Fruit fly (Drosophila melanogaster) whole organism, prepupa: Measurements from ENCODE around the gene CG42233.
A peak's percentile ranks its signal among the peaks of the same experiment; 100 is the strongest.

Experiments used
- Blimp-1 ChIP-seq: fragments of 200-800 bp; sonication (Bioruptor generic); optimal IDR thresholded peaks from 3 replicates; lab custom pipeline; 2017; ENCODE audit warnings: missing biosample characterization, missing genetic modification characterization, mild to moderate bottlenecking, moderate library complexity, missing genetic modification reagents
- CG10631 ChIP-seq: fragments of 200-800 bp; sonication (Bioruptor generic); optimal IDR thresholded peaks from 2 replicates; lab custom pipeline; 2016; ENCODE audit warnings: missing biosample characterization, missing genetic modification characterization
- CG11762 ChIP-seq: fragments of 200-800 bp; sonication (Bioruptor generic); optimal IDR thresholded peaks from 3 replicates; lab custom pipeline; 2016; ENCODE audit warnings: missing biosample characterization, missing genetic modification characterization; ENCODE audit not compliant: insufficient read depth
- CG15336 ChIP-seq: fragments of 200-800 bp; sonication (Bioruptor generic); IDR thresholded peaks from 2 replicates; pipeline ENCODE4 v1.3.6; 2022; ENCODE audit warnings: missing biosample characterization, missing genetic modification characterization
- CG1621 ChIP-seq: fragments of 200-800 bp; sonication (Bioruptor generic); optimal IDR thresholded peaks from 3 replicates; lab custom pipeline; 2018; ENCODE audit warnings: missing biosample characterization, mild to moderate bottlenecking, missing genetic modification characterization
- CG16779 ChIP-seq: fragments of 200-800 bp; sonication (Bioruptor generic); optimal IDR thresholded peaks from 3 replicates; lab custom pipeline; 2017; ENCODE audit warnings: missing biosample characterization, mild to moderate bottlenecking, missing genetic modification characterization
- CG3032 ChIP-seq: fragments of 200-800 bp; optimal IDR thresholded peaks from 2 replicates; lab custom pipeline; 2019; ENCODE audit warnings: missing biosample characterization, mild to moderate bottlenecking, missing genetic modification characterization, moderate library complexity
- CG32006 ChIP-seq: fragments of 200-800 bp; sonication (Bioruptor generic); optimal IDR thresholded peaks from 3 replicates; lab custom pipeline; 2017; ENCODE audit warnings: missing biosample characterization, mild to moderate bottlenecking, missing genetic modification characterization
- CG6276 ChIP-seq: fragments of 200-800 bp; sonication (Bioruptor generic); optimal IDR thresholded peaks from 2 replicates; lab custom pipeline; 2017; ENCODE audit warnings: missing biosample characterization, mild to moderate bottlenecking, missing genetic modification characterization
- CG6792 ChIP-seq: fragments of 200-800 bp; sonication (Bioruptor generic); optimal IDR thresholded peaks from 3 replicates; lab custom pipeline; 2016; ENCODE audit warnings: missing biosample characterization, missing genetic modification characterization
- CG6808 ChIP-seq: fragments of 200-800 bp; sonication (Bioruptor generic); optimal IDR thresholded peaks from 3 replicates; lab custom pipeline; 2017; ENCODE audit warnings: missing biosample characterization, missing genetic modification characterization, mild to moderate bottlenecking, moderate library complexity, missing genetic modification reagents
- CG7368 ChIP-seq: fragments of 200-800 bp; sonication (Bioruptor generic); optimal IDR thresholded peaks from 3 replicates; lab custom pipeline; 2016; ENCODE audit warnings: missing biosample characterization, missing genetic modification characterization
- CG8319 ChIP-seq: fragments of 200-800 bp; sonication (Bioruptor generic); optimal IDR thresholded peaks from 3 replicates; lab custom pipeline; 2016; ENCODE audit warnings: missing biosample characterization, missing genetic modification characterization
- CG9139 ChIP-seq: fragments of 200-800 bp; sonication (Bioruptor generic); optimal IDR thresholded peaks from 3 replicates; lab custom pipeline; 2017; ENCODE audit warnings: missing biosample characterization, mild to moderate bottlenecking, missing genetic modification characterization
- Eip78C ChIP-seq: fragments of 200-800 bp; sonication (Bioruptor generic); peaks from one replicate; lab custom pipeline; 2016; ENCODE audit warnings: missing biosample characterization, missing genetic modification characterization
- Eip93F ChIP-seq: fragments of 200-800 bp; sonication (Bioruptor generic); optimal IDR thresholded peaks from 2 replicates; lab custom pipeline; 2016; ENCODE audit warnings: missing biosample characterization, mild to moderate bottlenecking, missing genetic modification characterization
- Ets21C ChIP-seq: fragments of 200-800 bp; sonication (Bioruptor generic); optimal IDR thresholded peaks from 3 replicates; lab custom pipeline; 2016; ENCODE audit warnings: missing biosample characterization, missing genetic modification characterization
- Ets96B ChIP-seq: fragments of 200-800 bp; optimal IDR thresholded peaks from 2 replicates; lab custom pipeline; 2019; ENCODE audit warnings: missing biosample characterization, mild to moderate bottlenecking, missing genetic modification characterization, moderate library complexity
- Gug ChIP-seq: fragments of 200-800 bp; sonication (Bioruptor generic); IDR thresholded peaks from 2 replicates; pipeline ENCODE4 v1.3.6; 2022; ENCODE audit warnings: missing biosample characterization, missing genetic modification characterization
- Hr38 ChIP-seq: sonication (Bioruptor generic); optimal IDR thresholded peaks from 2 replicates; lab custom pipeline; 2016; ENCODE audit warnings: missing biosample characterization, missing genetic modification characterization
- Hr4 ChIP-seq: fragments of 200-800 bp; sonication (Bioruptor generic); optimal IDR thresholded peaks from 3 replicates; lab custom pipeline; 2016; ENCODE audit warnings: missing biosample characterization, missing genetic modification characterization
- Met ChIP-seq: fragments of 200-800 bp; sonication (Bioruptor generic); optimal IDR thresholded peaks from 3 replicates; lab custom pipeline; 2016; ENCODE audit warnings: missing biosample characterization, missing genetic modification characterization
- Smox ChIP-seq: fragments of 200-800 bp; sonication (Bioruptor generic); optimal IDR thresholded peaks from 3 replicates; lab custom pipeline; 2016; ENCODE audit warnings: missing biosample characterization, missing genetic modification characterization
- Sox14 ChIP-seq: fragments of 200-800 bp; sonication (Bioruptor generic); optimal IDR thresholded peaks from 3 replicates; lab custom pipeline; 2016; ENCODE audit warnings: missing biosample characterization, missing genetic modification characterization
- Sox15 ChIP-seq: fragments of 200-800 bp; sonication (Bioruptor generic); optimal IDR thresholded peaks from 3 replicates; lab custom pipeline; 2016; ENCODE audit warnings: missing biosample characterization, missing genetic modification characterization
- achi ChIP-seq: fragments of 200-800 bp; sonication (Bioruptor generic); optimal IDR thresholded peaks from 3 replicates; lab custom pipeline; 2016; ENCODE audit warnings: missing biosample characterization, missing genetic modification characterization
- cyc ChIP-seq: fragments of 200-800 bp; sonication (Bioruptor generic); optimal IDR thresholded peaks from 3 replicates; lab custom pipeline; 2016; ENCODE audit warnings: missing biosample characterization, missing genetic modification characterization
- dac ChIP-seq: fragments of 200-800 bp; sonication (Bioruptor generic); optimal IDR thresholded peaks from 2 replicates; lab custom pipeline; 2017; ENCODE audit warnings: missing biosample characterization, mild to moderate bottlenecking, missing genetic modification characterization
- fkh ChIP-seq: fragments of 200-800 bp; sonication (Bioruptor generic); optimal IDR thresholded peaks from 3 replicates; lab custom pipeline; 2017; ENCODE audit warnings: missing biosample characterization, mild to moderate bottlenecking, missing genetic modification characterization, moderate library complexity
- lz ChIP-seq: fragments of 200-800 bp; sonication (Bioruptor generic); optimal IDR thresholded peaks from 3 replicates; lab custom pipeline; 2016; ENCODE audit warnings: missing biosample characterization, missing genetic modification characterization
- pdm3 ChIP-seq: fragments of 200-800 bp; sonication (Bioruptor generic); optimal IDR thresholded peaks from 3 replicates; lab custom pipeline; 2016; ENCODE audit warnings: missing biosample characterization, missing genetic modification characterization
- svp ChIP-seq: fragments of 200-800 bp; sonication (Bioruptor generic); peaks from one replicate; lab custom pipeline; 2016; ENCODE audit warnings: missing biosample characterization, missing genetic modification characterization
- topi ChIP-seq: fragments of 200-800 bp; sonication (Bioruptor generic); optimal IDR thresholded peaks from 3 replicates; lab custom pipeline; 2016; ENCODE audit warnings: missing biosample characterization, missing genetic modification characterization
- vri ChIP-seq: fragments of 200-800 bp; sonication (Bioruptor generic); optimal IDR thresholded peaks from 3 replicates; lab custom pipeline; 2016; ENCODE audit warnings: missing biosample characterization, mild to moderate bottlenecking, missing genetic modification characterization

Gene CG42233

DNA sequence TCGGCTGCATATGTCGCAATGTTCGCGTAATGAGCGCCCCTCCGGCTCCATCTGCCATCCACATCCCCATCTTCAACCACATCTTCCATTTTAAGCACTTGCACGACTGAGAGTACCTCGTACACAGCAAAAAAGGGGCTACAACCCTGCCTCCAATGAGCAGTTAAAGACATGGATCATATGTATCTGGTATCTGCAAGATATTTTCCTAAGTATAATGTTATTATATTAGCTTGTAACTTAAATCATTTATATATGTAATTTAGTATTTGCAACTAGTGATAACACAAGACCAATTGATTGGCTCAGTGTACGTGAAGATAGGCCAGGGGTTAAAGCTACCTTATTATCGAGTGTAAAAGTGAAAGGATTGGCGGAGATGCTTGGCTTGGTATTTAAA, 42.4 kb downstream of the CG42233 start (continued):
- peak; percentile 31 for TF ChIP-seq CG16779 (tag; lab: Kevin White, UChicago)
- peak; percentile 69 for TF ChIP-seq CG15336 (GFP tag; lab: Robert Waterston, UW)
- TF ChIP-seq dac (GFP tag; lab: Kevin White, UChicago): peak; percentile 35
- peak; percentile 57 for TF ChIP-seq Sox15 (GFP tag; lab: Kevin White, UChicago)
- peak; percentile 81 for TF ChIP-seq Ets96B (tag; lab: Kevin White, UChicago)
- TF ChIP-seq CG9139: peak; percentile 27
- peak; percentile 84 for TF ChIP-seq Hr4 (GFP tag; lab: Kevin White, UChicago)
- TF ChIP-seq CG11762 (GFP tag; lab: Kevin White, UChicago): peak; percentile 68
- peak; percentile 78 for TF ChIP-seq achi (GFP tag; lab: Kevin White, UChicago)
- peak; percentile 62 for TF ChIP-seq Gug (GFP tag; lab: Robert Waterston, UW)
- TF ChIP-seq Met (GFP tag; lab: Kevin White, UChicago): no peak
- TF ChIP-seq lz (GFP tag; lab: Kevin White, UChicago): no peak
- no peak for TF ChIP-seq Eip93F (GFP tag; lab: Kevin White, UChicago)
- TF ChIP-seq CG7368 (GFP tag; lab: Kevin White, UChicago): peak; percentile 54
- peak; percentile 43 for TF ChIP-seq CG6276 (GFP tag; lab: Kevin White, UChicago)
- TF ChIP-seq Ets21C: no peak
- TF ChIP-seq CG8319 (GFP tag; lab: Kevin White, UChicago): peak; percentile 31
- peak; percentile 62 for TF ChIP-seq CG1621 (tag; lab: Kevin White, UChicago)
- peak; percentile 17 for TF ChIP-seq Smox
- TF ChIP-seq CG6792 (GFP tag; lab: Kevin White, UChicago): peak; percentile 72
- no peak for TF ChIP-seq Blimp-1 (GFP tag; lab: Kevin White, UChicago)
- peak; percentile 69 for TF ChIP-seq svp (GFP tag; lab: Kevin White, UChicago)
- peak; percentile 28 for TF ChIP-seq topi
- no peak for TF ChIP-seq Hr38 (GFP tag; lab: Kevin White, UChicago)
- peak; percentile 81 for TF ChIP-seq CG32006 (GFP tag; lab: Kevin White, UChicago)

DNA sequence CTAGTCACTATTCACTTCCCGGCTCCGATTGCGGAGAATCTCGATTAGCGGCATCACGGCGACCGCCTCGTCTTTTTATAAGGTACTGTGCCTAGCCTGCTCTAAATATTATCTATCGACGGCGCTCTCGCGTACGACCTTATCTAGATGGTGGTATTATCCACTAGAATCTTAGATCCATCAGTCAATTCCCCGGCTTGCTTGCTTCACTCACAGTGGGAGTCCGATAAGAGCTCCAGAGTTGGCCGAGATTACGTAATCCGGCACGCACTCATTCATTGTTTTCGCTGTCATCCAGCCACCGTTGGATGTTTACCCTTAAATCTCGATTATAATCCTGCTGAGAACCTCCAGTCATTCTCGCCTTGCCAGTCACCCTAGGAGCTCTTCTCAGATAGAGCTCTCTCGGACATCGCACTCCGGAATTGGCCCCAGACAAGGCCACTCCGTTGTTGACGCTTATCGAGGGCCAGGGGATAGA, 43.5 kb downstream of the CG42233 start, which contains the start of gene Smvt:
Gene Smvt (minus strand): TSS at position 51 of the 481 bp plus-strand sequence.
- peak; percentile 49 for TF ChIP-seq vri (GFP tag; lab: Kevin White, UChicago)
- TF ChIP-seq fkh (GFP tag; lab: Kevin White, UChicago): peak; percentile 7
- no peak for TF ChIP-seq CG6808
- no peak for TF ChIP-seq CG10631 (GFP tag; lab: Kevin White, UChicago)

DNA sequence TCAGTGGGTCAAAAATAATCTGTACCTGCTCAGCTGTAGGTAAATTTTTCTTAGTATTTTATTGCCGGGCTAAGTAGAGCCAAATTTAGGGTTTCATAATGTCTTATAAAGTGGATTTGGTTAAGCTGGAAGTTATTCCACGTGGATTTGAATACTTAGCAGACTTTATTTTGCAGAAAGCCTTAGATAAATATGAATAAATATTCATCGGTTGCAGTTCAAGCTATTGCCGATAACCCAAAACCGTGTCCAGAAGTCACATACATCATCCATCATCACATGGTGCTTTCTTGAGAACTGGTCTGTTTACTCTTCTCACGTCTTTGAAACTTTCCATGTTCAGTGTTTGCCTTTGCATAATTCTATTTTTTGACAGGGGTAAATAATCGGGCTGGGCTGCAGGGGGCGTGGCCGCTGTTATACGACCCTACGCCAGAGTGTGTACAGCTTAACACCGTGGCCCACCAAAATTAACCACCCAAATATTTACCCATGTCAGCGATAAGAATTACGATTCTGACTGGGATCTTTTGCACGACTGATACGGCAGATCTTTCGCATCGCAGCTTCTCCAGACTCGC, 46.4 kb downstream of the CG42233 start, which contains the start of gene CG2187:
Gene CG2187 (minus strand): TSS at position 51 of the 581 bp plus-strand sequence.
- TF ChIP-seq Eip78C (GFP tag; lab: Kevin White, UChicago): no peak
- peak; percentile 71 for TF ChIP-seq svp (GFP tag; lab: Kevin White, UChicago)
- peak; percentile 87 for TF ChIP-seq fkh (GFP tag; lab: Kevin White, UChicago)

DNA sequence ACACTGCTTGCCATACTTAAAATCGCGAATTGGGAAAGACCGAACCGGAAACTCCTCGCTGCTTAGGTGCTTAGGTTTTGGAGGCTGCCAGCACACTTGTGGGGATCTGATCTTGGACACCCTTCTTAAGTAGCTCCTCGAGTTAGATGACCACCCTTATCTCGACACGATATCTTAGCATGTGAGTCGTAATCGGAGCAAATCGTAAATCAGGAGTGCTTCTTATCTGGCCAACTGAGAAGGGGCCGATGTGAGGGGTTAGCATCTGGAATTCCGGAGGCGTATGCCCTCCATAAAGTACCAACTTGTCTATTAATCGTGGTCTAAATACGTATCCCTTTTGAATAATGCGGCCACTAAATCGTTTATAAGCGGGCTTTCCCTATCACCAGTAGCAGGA, 50.5 kb downstream of the CG42233 start, which contains the start of gene salt:
Gene salt (minus strand): TSS at position 101 of the 400 bp plus-strand sequence.
- TF ChIP-seq CG8319 (GFP tag; lab: Kevin White, UChicago) (no peak), CG16779 (tag; lab: Kevin White, UChicago) (no peak), cyc (GFP tag; lab: Kevin White, UChicago) (no peak), Sox14 (GFP tag; lab: Kevin White, UChicago) (no peak), CG3032 (tag; lab: Kevin White, UChicago) (no peak), CG6792 (GFP tag; lab: Kevin White, UChicago) (no peak), Met (GFP tag; lab: Kevin White, UChicago) (no peak), pdm3 (GFP tag; lab: Kevin White, UChicago) (no peak), Eip93F (GFP tag; lab: Kevin White, UChicago) (no peak), CG7368 (GFP tag; lab: Kevin White, UChicago) (no peak), topi (no peak)
